In genomic region chr2L:3534227-3534842, dm6 we compare ENCODE assay signal across 3 fruit fly cellular contexts.
TF ChIP-seq lines count a peak whose summit lies in the region.

No protein-coding gene starts in this region.

TF ChIP-seq in whole organism, embryonic, 481 proteins besides CTCF, POLR2A, EP300 and RAD21 (continued from another document and continues in another):
- TF ChIP-seq CG33213 (GFP tag; optimal IDR thresholded peaks at IDR 0.05; lab: Kevin White, UChicago) = peak; percentile 13
- TF ChIP-seq CG31365 (tag; optimal IDR thresholded peaks at IDR 0.05; lab: Kevin White, UChicago) = no peak
- peak; percentile 44; the same call in 1 of the 2 replicates for TF ChIP-seq Ada2b (GFP tag; IDR thresholded peaks at IDR 0.05; lab: Robert Waterston, UW)
- peak; percentile 70 for TF ChIP-seq CG7839 (tag; optimal IDR thresholded peaks at IDR 0.05; lab: Kevin White, UChicago)
- no peak for TF ChIP-seq YL-1 (GFP tag; optimal IDR thresholded peaks at IDR 0.05; lab: Kevin White, UChicago)
- no peak for TF ChIP-seq CG1792 (GFP tag; optimal IDR thresholded peaks at IDR 0.05; lab: Kevin White, UChicago)
- peak; percentile 56 for TF ChIP-seq Antp (GFP tag; optimal IDR thresholded peaks at IDR 0.05; lab: Kevin White, UChicago)
- no peak for TF ChIP-seq salm (tag; optimal IDR thresholded peaks at IDR 0.05; lab: Kevin White, UChicago)
- peak; percentile 61 for TF ChIP-seq CG17361 (GFP tag; IDR thresholded peaks at IDR 0.05; lab: Robert Waterston, UW)
- peak; percentile 68 for TF ChIP-seq CG10979 (tag; optimal IDR thresholded peaks at IDR 0.05; lab: Kevin White, UChicago)
- TF ChIP-seq chn (GFP tag; optimal IDR thresholded peaks at IDR 0.05; lab: Kevin White, UChicago) = no peak
- no peak for TF ChIP-seq Sry-β (GFP tag; optimal IDR thresholded peaks at IDR 0.05; lab: Kevin White, UChicago)
- no peak for TF ChIP-seq Dref (GFP tag; IDR thresholded peaks at IDR 0.05; lab: Robert Waterston, UW)
- peak; percentile 54; the same call in 1 of the 3 replicates for TF ChIP-seq CG34422 (GFP tag; IDR thresholded peaks at IDR 0.05; lab: Robert Waterston, UW)
- no peak for TF ChIP-seq Hey (tag; optimal IDR thresholded peaks at IDR 0.05; lab: Kevin White, UChicago)
- no peak for TF ChIP-seq ac (GFP tag; optimal IDR thresholded peaks at IDR 0.05; lab: Kevin White, UChicago)
- TF ChIP-seq CG8089 (GFP tag; optimal IDR thresholded peaks at IDR 0.05; lab: Kevin White, UChicago) = peak; percentile 2
- peak; percentile 39 for TF ChIP-seq CoRest (tag; optimal IDR thresholded peaks at IDR 0.05; lab: Kevin White, UChicago)
- TF ChIP-seq CG15011 (GFP tag; optimal IDR thresholded peaks at IDR 0.05; lab: Kevin White, UChicago) = no peak
- peak; percentile 19 for TF ChIP-seq Mes4 (GFP tag; optimal IDR thresholded peaks at IDR 0.05; lab: Kevin White, UChicago)
- TF ChIP-seq schlank (tag; optimal IDR thresholded peaks at IDR 0.05; lab: Kevin White, UChicago) = no peak
- peak; percentile 19 for TF ChIP-seq CG4820 (GFP tag; optimal IDR thresholded peaks at IDR 0.05; lab: Kevin White, UChicago)
- peak; percentile 67 for TF ChIP-seq CG18262 (tag; optimal IDR thresholded peaks at IDR 0.05; lab: Kevin White, UChicago)
- no peak; the same call in 1 of the 2 replicates for TF ChIP-seq CG11696 (GFP tag; IDR thresholded peaks at IDR 0.05; lab: Robert Waterston, UW)
- TF ChIP-seq HLH4C (GFP tag; IDR thresholded peaks at IDR 0.05; lab: Robert Waterston, UW; ENCODE audit: partially characterized antibody) = no peak
- TF ChIP-seq CG10209 (GFP tag; optimal IDR thresholded peaks at IDR 0.05; lab: Kevin White, UChicago) = peak; percentile 13
- peak; percentile 32 for TF ChIP-seq pum (GFP tag; optimal IDR thresholded peaks at IDR 0.05; lab: Kevin White, UChicago)
- TF ChIP-seq odd (GFP tag; optimal IDR thresholded peaks at IDR 0.05; lab: Kevin White, UChicago) = no peak
- peak; percentile 41 for TF ChIP-seq CG18764 (GFP tag; optimal IDR thresholded peaks at IDR 0.05; lab: Kevin White, UChicago)
- TF ChIP-seq CG17612 (GFP tag; IDR thresholded peaks at IDR 0.05; lab: Robert Waterston, UW) = no peak
- peak; percentile 63 for TF ChIP-seq CG15269 (tag; optimal IDR thresholded peaks at IDR 0.05; lab: Kevin White, UChicago)
- no peak for TF ChIP-seq ERR (GFP tag; optimal IDR thresholded peaks at IDR 0.05; lab: Kevin White, UChicago)
- no peak for TF ChIP-seq crp (GFP tag; optimal IDR thresholded peaks at IDR 0.05; lab: Kevin White, UChicago)
- peak; percentile 11; the same call in 1 of the 3 replicates for TF ChIP-seq CG11456 (GFP tag; IDR thresholded peaks at IDR 0.05; lab: Robert Waterston, UW)
- no peak for TF ChIP-seq rib (GFP tag; IDR thresholded peaks at IDR 0.05; lab: Robert Waterston, UW)
- no peak for TF ChIP-seq CG34224 (GFP tag; IDR thresholded peaks at IDR 0.05; lab: Robert Waterston, UW; ENCODE audit: partially characterized antibody)
- TF ChIP-seq CG4360 (GFP tag; IDR thresholded peaks at IDR 0.05; lab: Robert Waterston, UW) = peak; percentile 90
- TF ChIP-seq CG30403 (GFP tag; optimal IDR thresholded peaks at IDR 0.05; lab: Kevin White, UChicago) = peak; percentile 64
- TF ChIP-seq CG31224 (GFP tag; IDR thresholded peaks at IDR 0.05; lab: Robert Waterston, UW) = no peak
- TF ChIP-seq CG34376 (GFP tag; optimal IDR thresholded peaks at IDR 0.05; lab: Kevin White, UChicago) = no peak
- no peak; the same call in 1 of the 2 replicates for TF ChIP-seq E2f2 (GFP tag; IDR thresholded peaks at IDR 0.05; lab: Robert Waterston, UW)
- peak; percentile 61 for TF ChIP-seq Ssrp (tag; optimal IDR thresholded peaks at IDR 0.05; lab: Kevin White, UChicago)
- TF ChIP-seq hth (optimal IDR thresholded peaks at IDR 0.05; lab: Kevin White, UChicago) = no peak
- no peak for TF ChIP-seq danr (GFP tag; IDR thresholded peaks at IDR 0.05; lab: Robert Waterston, UW)

TF ChIP-seq in whole organism, prepupa, 60 proteins besides CTCF, POLR2A, EP300 and RAD21 (continued from another document):
- peak; percentile 89 for TF ChIP-seq CG8119 (GFP tag; IDR thresholded peaks at IDR 0.05; lab: Robert Waterston, UW)
- TF ChIP-seq Ets96B (tag; optimal IDR thresholded peaks at IDR 0.05; lab: Kevin White, UChicago) = peak; percentile 88
- peak; percentile 90 for TF ChIP-seq Ets21C (GFP tag; optimal IDR thresholded peaks at IDR 0.05; lab: Kevin White, UChicago)
- TF ChIP-seq CG1621 (tag; optimal IDR thresholded peaks at IDR 0.05; lab: Kevin White, UChicago) = peak; percentile 84
- TF ChIP-seq Eip78C (GFP tag; lab: Kevin White, UChicago) = peak; percentile 98
- TF ChIP-seq fd85E (GFP tag; optimal IDR thresholded peaks at IDR 0.05; lab: Kevin White, UChicago) = peak; percentile 83
- TF ChIP-seq CG32006 (GFP tag; optimal IDR thresholded peaks at IDR 0.05; lab: Kevin White, UChicago) = peak; percentile 84
- peak; percentile 90 for TF ChIP-seq CG7368 (GFP tag; optimal IDR thresholded peaks at IDR 0.05; lab: Kevin White, UChicago)
- TF ChIP-seq spab (GFP tag; optimal IDR thresholded peaks at IDR 0.05; lab: Kevin White, UChicago) = peak; percentile 80
- peak; percentile 86 for TF ChIP-seq net (GFP tag; optimal IDR thresholded peaks at IDR 0.05; lab: Kevin White, UChicago)
- TF ChIP-seq CG11762 (GFP tag; optimal IDR thresholded peaks at IDR 0.05; lab: Kevin White, UChicago; ENCODE audit: insufficient read depth) = peak; percentile 82
- TF ChIP-seq Sox14 (GFP tag; optimal IDR thresholded peaks at IDR 0.05; lab: Kevin White, UChicago) = peak; percentile 95
- TF ChIP-seq CG11294 (GFP tag; IDR thresholded peaks at IDR 0.05; lab: Robert Waterston, UW) = peak; percentile 63
- peak; percentile 95 for TF ChIP-seq Hr39 (GFP tag; optimal IDR thresholded peaks at IDR 0.05; lab: Kevin White, UChicago)
- peak; percentile 76 for TF ChIP-seq Blimp-1 (GFP tag; optimal IDR thresholded peaks at IDR 0.05; lab: Kevin White, UChicago)
- TF ChIP-seq CG11902 (GFP tag; optimal IDR thresholded peaks at IDR 0.05; lab: Kevin White, UChicago) = peak; percentile 92
- peak; percentile 94 for TF ChIP-seq topi (GFP tag; optimal IDR thresholded peaks at IDR 0.05; lab: Kevin White, UChicago)
- peak; percentile 90 for TF ChIP-seq CG34406 (GFP tag; optimal IDR thresholded peaks at IDR 0.05; lab: Kevin White, UChicago)
- TF ChIP-seq Smox (GFP tag; optimal IDR thresholded peaks at IDR 0.05; lab: Kevin White, UChicago) = peak; percentile 91
- TF ChIP-seq CG9139 (GFP tag; optimal IDR thresholded peaks at IDR 0.05; lab: Kevin White, UChicago) = peak; percentile 71
- TF ChIP-seq fd59A (GFP tag; optimal IDR thresholded peaks at IDR 0.05; lab: Kevin White, UChicago) = peak; percentile 78
- peak; percentile 94 for TF ChIP-seq CG3919 (GFP tag; optimal IDR thresholded peaks at IDR 0.05; lab: Kevin White, UChicago)
- peak; percentile 32 for TF ChIP-seq fkh (GFP tag; optimal IDR thresholded peaks at IDR 0.05; lab: Kevin White, UChicago)
- TF ChIP-seq cyc (GFP tag; optimal IDR thresholded peaks at IDR 0.05; lab: Kevin White, UChicago) = peak; percentile 95
- peak; percentile 1 for TF ChIP-seq dac (GFP tag; optimal IDR thresholded peaks at IDR 0.05; lab: Kevin White, UChicago)
- peak; percentile 89 for TF ChIP-seq CG8632 (GFP tag; optimal IDR thresholded peaks at IDR 0.05; lab: Kevin White, UChicago)
- TF ChIP-seq Eip93F (GFP tag; optimal IDR thresholded peaks at IDR 0.05; lab: Kevin White, UChicago) = peak; percentile 44
- peak; percentile 78 for TF ChIP-seq CG6854 (GFP tag; optimal IDR thresholded peaks at IDR 0.05; lab: Kevin White, UChicago)
- TF ChIP-seq CG10669 (GFP tag; optimal IDR thresholded peaks at IDR 0.05; lab: Kevin White, UChicago) = peak; percentile 90
- TF ChIP-seq dsx (GFP tag; optimal IDR thresholded peaks at IDR 0.05; lab: Kevin White, UChicago; ENCODE audit: poor library complexity, severe bottlenecking) = peak; percentile 84
- peak; percentile 91 for TF ChIP-seq OdsH (GFP tag; optimal IDR thresholded peaks at IDR 0.05; lab: Kevin White, UChicago)
- TF ChIP-seq Lpt (GFP tag; optimal IDR thresholded peaks at IDR 0.05; lab: Kevin White, UChicago) = peak; percentile 71
- peak; percentile 93 for TF ChIP-seq Met (GFP tag; optimal IDR thresholded peaks at IDR 0.05; lab: Kevin White, UChicago)
- peak; percentile 87 for TF ChIP-seq Hr4 (GFP tag; optimal IDR thresholded peaks at IDR 0.05; lab: Kevin White, UChicago)
- peak; percentile 84 for TF ChIP-seq CG3032 (tag; optimal IDR thresholded peaks at IDR 0.05; lab: Kevin White, UChicago)
- TF ChIP-seq esn (GFP tag; optimal IDR thresholded peaks at IDR 0.05; lab: Kevin White, UChicago) = peak; percentile 93
- peak; percentile 86 for TF ChIP-seq CG8319 (GFP tag; optimal IDR thresholded peaks at IDR 0.05; lab: Kevin White, UChicago)

TF ChIP-seq in whole organism, wandering third instar larva, 38 proteins besides CTCF, POLR2A, EP300 and RAD21 (continued from another document):
- TF ChIP-seq sv (GFP tag; optimal IDR thresholded peaks at IDR 0.05; lab: Kevin White, UChicago) = no peak
- no peak for TF ChIP-seq Vsx2 (GFP tag; optimal IDR thresholded peaks at IDR 0.05; lab: Kevin White, UChicago; ENCODE audit: partially characterized antibody)
- no peak for TF ChIP-seq brk (GFP tag; optimal IDR thresholded peaks at IDR 0.05; lab: Kevin White, UChicago)
- TF ChIP-seq Mio (GFP tag; optimal IDR thresholded peaks at IDR 0.05; lab: Kevin White, UChicago) = peak; percentile 24
- peak; percentile 55 to 89 for TF ChIP-seq foxo (GFP tag; optimal IDR thresholded peaks at IDR 0.05; lab: Kevin White, UChicago)
- TF ChIP-seq jim (GFP tag; optimal IDR thresholded peaks at IDR 0.05; lab: Kevin White, UChicago) = no peak
- TF ChIP-seq h (GFP tag; optimal IDR thresholded peaks at IDR 0.05; lab: Kevin White, UChicago) = peak; percentile 88
- peak; percentile 89 for TF ChIP-seq ey (GFP tag; optimal IDR thresholded peaks at IDR 0.05; lab: Kevin White, UChicago)
